Worm (Caenorhabditis elegans) whole organism, mixed stage, embryonic: ENCODE results near the gene C12D5.9.

Experiments used
- M03D4.4 ChIP-seq: sonication (generic microtip); optimal IDR thresholded peaks from 2 replicates; lab custom pipeline; 2017; ENCODE audit warnings: mild to moderate bottlenecking, missing genetic modification characterization, missing compliant biosample characterization
- bed-3 ChIP-seq: fragments of 200-800 bp; sonication (Bioruptor generic); optimal IDR thresholded peaks from 3 replicates; lab custom pipeline; 2018; ENCODE audit warnings: mild to moderate bottlenecking, missing genetic modification characterization, moderate library complexity, missing compliant biosample characterization
- blmp-1 ChIP-seq: fragments of 150-350 bp; optimal IDR thresholded peaks from 2 replicates; lab custom pipeline; 2014; ENCODE audit warnings: missing biosample characterization, missing genetic modification characterization
- ceh-39 ChIP-seq: fragments of 150-350 bp; optimal IDR thresholded peaks from 2 replicates; lab custom pipeline; 2014; ENCODE audit warnings: missing biosample characterization, missing genetic modification characterization
- ceh-43 ChIP-seq: fragments of 200-800 bp; sonication (Bioruptor generic); optimal IDR thresholded peaks from 2 replicates; lab custom pipeline; 2018; ENCODE audit warnings: mild to moderate bottlenecking, missing genetic modification characterization, moderate library complexity, missing compliant biosample characterization
- ceh-83 ChIP-seq: fragments of 200-800 bp; sonication (Bioruptor generic); optimal IDR thresholded peaks from 2 replicates; lab custom pipeline; 2018; ENCODE audit warnings: mild to moderate bottlenecking, missing genetic modification characterization, missing compliant biosample characterization
- ces-1 ChIP-seq: fragments of 150-350 bp; optimal IDR thresholded peaks from 2 replicates; lab custom pipeline; 2014; ENCODE audit warnings: missing biosample characterization, missing genetic modification reagents, missing genetic modification characterization
- cnd-1 ChIP-seq: fragments of 200-800 bp; sonication (Bioruptor generic); optimal IDR thresholded peaks from 2 replicates; lab custom pipeline; 2018; ENCODE audit warnings: mild to moderate bottlenecking, missing genetic modification characterization, missing compliant biosample characterization
- flh-1 ChIP-seq: fragments of 200-800 bp; sonication (Bioruptor generic); optimal IDR thresholded peaks from 2 replicates; lab custom pipeline; 2018; ENCODE audit warnings: mild to moderate bottlenecking, missing genetic modification characterization, moderate library complexity, missing compliant biosample characterization
- ham-2 ChIP-seq: fragments of 200-800 bp; sonication (Bioruptor generic); optimal IDR thresholded peaks from 2 replicates; lab custom pipeline; 2018; ENCODE audit warnings: mild to moderate bottlenecking, missing genetic modification characterization, missing compliant biosample characterization
- hlh-1 ChIP-seq: fragments of 150-350 bp; optimal IDR thresholded peaks from 2 replicates; lab custom pipeline; 2014; ENCODE audit warnings: missing biosample characterization, missing genetic modification reagents, missing genetic modification characterization
- lin-13 ChIP-seq: fragments of 150-350 bp; optimal IDR thresholded peaks from 2 replicates; lab custom pipeline; 2014; ENCODE audit warnings: missing biosample characterization, missing genetic modification characterization
- lsy-2 ChIP-seq: fragments of 150-350 bp; optimal IDR thresholded peaks from 2 replicates; lab custom pipeline; 2014; ENCODE audit warnings: missing biosample characterization, missing genetic modification characterization
- mep-1 ChIP-seq: fragments of 150-350 bp; optimal IDR thresholded peaks from 2 replicates; lab custom pipeline; 2017; ENCODE audit warnings: missing biosample characterization, missing genetic modification reagents, missing genetic modification characterization, inconsistent platforms
- nhr-12 ChIP-seq: fragments of 150-350 bp; optimal IDR thresholded peaks from 2 replicates; lab custom pipeline; 2014; ENCODE audit warnings: missing biosample characterization, missing genetic modification characterization
- nhr-2 ChIP-seq: fragments of 150-350 bp; optimal IDR thresholded peaks from 2 replicates; lab custom pipeline; 2014; ENCODE audit warnings: missing biosample characterization, missing genetic modification characterization
- nhr-28 ChIP-seq: fragments of 150-350 bp; optimal IDR thresholded peaks from 2 replicates; lab custom pipeline; 2014; ENCODE audit warnings: missing biosample characterization, missing genetic modification characterization
- nhr-76 ChIP-seq: sonication (generic microtip); optimal IDR thresholded peaks from 2 replicates; lab custom pipeline; 2017; ENCODE audit warnings: missing biosample characterization, missing genetic modification characterization
- sem-2 ChIP-seq: fragments of 200-800 bp; sonication (Bioruptor generic); optimal IDR thresholded peaks from 2 replicates; lab custom pipeline; 2018; ENCODE audit warnings: mild to moderate bottlenecking, missing genetic modification characterization, missing compliant biosample characterization
- snpc-4 ChIP-seq: fragments of 150-350 bp; optimal IDR thresholded peaks from 2 replicates; lab custom pipeline; 2014; ENCODE audit warnings: missing biosample characterization, missing genetic modification characterization
- sptf-1 ChIP-seq: sonication (generic microtip); optimal IDR thresholded peaks from 2 replicates; lab custom pipeline; 2017; ENCODE audit warnings: mild to moderate bottlenecking, missing genetic modification characterization, moderate library complexity, missing compliant biosample characterization
- unc-120 ChIP-seq: sonication (generic microtip); optimal IDR thresholded peaks from 2 replicates; lab custom pipeline; 2017; ENCODE audit warnings: missing genetic modification characterization, missing compliant biosample characterization; ENCODE audit not compliant: poor library complexity, severe bottlenecking
- unc-39 ChIP-seq: fragments of 150-350 bp; optimal IDR thresholded peaks from 2 replicates; lab custom pipeline; 2014; ENCODE audit warnings: missing biosample characterization, missing genetic modification characterization
- unc-62 ChIP-seq: fragments of 150-350 bp; optimal IDR thresholded peaks from 2 replicates; lab custom pipeline; 2014; ENCODE audit warnings: missing biosample characterization, missing genetic modification reagents, missing genetic modification characterization
- zip-8 ChIP-seq: fragments of 150-350 bp; optimal IDR thresholded peaks from 2 replicates; lab custom pipeline; 2014; ENCODE audit warnings: missing biosample characterization, missing genetic modification characterization
- ztf-11 ChIP-seq: fragments of 150-350 bp; optimal IDR thresholded peaks from 2 replicates; lab custom pipeline; 2014; ENCODE audit warnings: missing biosample characterization, missing genetic modification characterization

C12D5.9 gene

DNA sequence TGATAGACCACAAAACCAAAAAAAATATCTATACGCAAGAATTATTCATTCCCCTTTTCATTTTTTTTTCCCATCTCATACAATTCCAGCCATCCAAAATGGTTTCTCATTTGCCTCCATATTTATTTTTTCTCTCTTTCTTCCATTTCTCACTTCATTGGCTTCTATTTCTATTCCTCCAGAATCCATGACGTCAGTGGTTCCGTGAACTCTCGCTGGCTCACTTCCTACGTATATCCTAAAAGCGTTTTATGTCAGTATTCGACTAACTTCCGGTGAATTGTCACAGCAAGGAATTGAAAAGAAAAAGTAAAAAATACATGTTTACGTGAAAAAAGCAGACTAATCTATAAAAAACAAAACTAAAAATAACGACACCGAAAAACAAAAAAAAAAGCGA is 37.1 kb upstream of the C12D5.9 start:
- TF ChIP-seq nhr-2 (tag; lab: Kevin White, UChicago): no peak

DNA sequence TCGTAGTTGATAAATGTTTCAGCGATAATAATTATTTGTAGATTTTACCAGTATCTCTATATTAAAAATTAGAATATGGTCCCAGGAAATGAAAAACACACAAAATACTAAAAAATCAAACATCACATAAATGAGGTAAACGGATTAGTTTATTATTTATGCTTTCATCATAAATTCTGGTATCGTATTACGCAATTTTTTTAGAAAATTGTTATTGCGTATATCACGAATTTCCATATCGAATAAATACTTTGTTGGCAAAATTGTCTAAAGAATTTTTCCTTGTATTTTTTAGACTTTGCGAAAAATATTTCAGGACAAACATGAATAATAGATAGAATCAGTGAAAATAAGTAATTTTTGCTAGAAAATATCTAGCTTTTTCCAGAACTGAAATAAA is 36.4 kb upstream of the C12D5.9 start:
- TF ChIP-seq nhr-28 (tag; lab: Kevin White, UChicago): no peak
- peak; percentile 68 for TF ChIP-seq zip-8 (tag; lab: Kevin White, UChicago)

DNA sequence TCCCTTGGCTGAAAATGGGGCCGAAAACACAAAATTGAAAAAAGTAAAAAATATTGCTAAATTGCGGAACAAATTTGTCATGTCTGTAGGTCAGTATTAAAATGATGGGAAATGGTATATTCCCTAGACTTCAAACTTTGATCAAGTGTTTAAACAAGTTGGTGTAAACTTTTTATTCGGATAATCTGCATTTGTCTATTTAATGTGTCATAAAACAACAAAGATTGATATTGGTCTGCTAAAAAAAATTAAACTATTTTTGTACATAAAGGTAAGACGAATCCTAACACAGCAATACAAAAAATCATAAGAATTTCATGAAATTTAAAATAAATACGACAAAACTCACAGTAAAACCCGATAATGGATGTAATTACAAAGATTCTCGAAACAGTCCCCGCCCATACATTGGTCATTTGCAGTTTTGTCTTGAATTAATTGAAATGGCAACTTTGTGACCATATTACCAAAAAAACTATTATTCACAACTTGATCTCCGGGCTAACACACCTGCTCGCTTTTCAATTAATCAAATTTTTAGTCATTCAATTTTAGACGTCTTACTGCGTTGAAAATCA is 34.3 kb upstream of the C12D5.9 start, which contains the start of the genes ZK105.6 and ZK105.8:
TSS of gene ZK105.6 (minus strand) at position 101 of the 578 bp plus-strand sequence.
TSS of gene ZK105.8 (plus strand) at position 528 of the 578 bp plus-strand sequence.
- TF ChIP-seq hlh-1 (tag; lab: Kevin White, UChicago) (no peak), ces-1 (GFP tag; lab: Kevin White, UChicago) (peak; percentile 16)

DNA sequence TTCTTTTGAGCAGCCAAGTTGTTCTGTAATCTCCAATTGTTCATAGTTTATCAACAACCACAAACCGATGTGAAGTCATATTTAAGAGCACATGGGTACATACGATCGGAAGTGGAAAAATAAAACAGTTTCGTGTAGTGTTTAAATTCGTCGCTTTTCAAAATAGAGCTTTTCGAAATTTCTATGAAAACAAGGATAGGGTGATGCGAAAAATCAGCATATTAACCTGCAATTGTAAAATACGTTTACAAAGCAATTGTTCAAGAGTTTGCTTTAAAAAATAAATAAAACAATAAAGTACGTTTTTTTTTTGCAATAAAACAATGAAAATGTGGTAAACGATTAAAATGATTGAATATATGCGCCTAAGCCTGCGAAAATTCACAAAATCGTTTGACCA is 32.2 kb upstream of the C12D5.9 start, which contains the start of gene ZK105.14:
TSS of gene ZK105.14 (minus strand) at position 101 of the 400 bp plus-strand sequence.
- TF ChIP-seq blmp-1 (tag; lab: Kevin White, UChicago) (no peak), nhr-2 (tag; lab: Kevin White, UChicago) (no peak), flh-1 (GFP tag; lab: Kevin White, UChicago) (no peak), ham-2 (GFP tag; lab: Kevin White, UChicago) (no peak), sem-2 (no peak), ceh-83 (no peak), zip-8 (tag; lab: Kevin White, UChicago) (no peak), mep-1 (tag; lab: Kevin White, UChicago) (no peak), M03D4.4 (no peak), nhr-28 (tag; lab: Kevin White, UChicago) (no peak), cnd-1 (tag; lab: Kevin White, UChicago) (no peak), lsy-2 (tag; lab: Kevin White, UChicago) (no peak), sptf-1 (tag; lab: Kevin White, UChicago) (no peak)

DNA sequence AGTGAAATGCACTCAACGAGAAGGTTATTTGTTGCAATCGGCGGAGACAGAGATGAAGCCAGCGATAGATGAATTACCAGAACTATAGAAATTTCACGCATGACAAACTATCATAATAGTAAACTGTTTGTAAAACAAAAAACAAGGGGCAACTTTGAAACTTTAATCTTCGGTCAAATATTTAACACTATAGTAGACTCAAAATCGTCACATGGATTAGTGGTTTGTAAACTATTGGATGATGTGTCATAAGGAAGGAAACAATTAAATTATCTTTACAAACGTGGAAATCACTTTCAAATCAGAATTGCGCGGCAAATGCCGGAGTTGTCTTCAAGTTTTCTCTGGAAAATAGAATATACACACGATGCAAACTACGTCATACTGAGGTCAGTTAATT is 27.8 kb upstream of the C12D5.9 start, which contains the start of gene ZK105.5:
TSS of gene ZK105.5 (minus strand) at position 101 of the 400 bp plus-strand sequence.
- no peak for TF ChIP-seq ces-1 (GFP tag; lab: Kevin White, UChicago)

DNA sequence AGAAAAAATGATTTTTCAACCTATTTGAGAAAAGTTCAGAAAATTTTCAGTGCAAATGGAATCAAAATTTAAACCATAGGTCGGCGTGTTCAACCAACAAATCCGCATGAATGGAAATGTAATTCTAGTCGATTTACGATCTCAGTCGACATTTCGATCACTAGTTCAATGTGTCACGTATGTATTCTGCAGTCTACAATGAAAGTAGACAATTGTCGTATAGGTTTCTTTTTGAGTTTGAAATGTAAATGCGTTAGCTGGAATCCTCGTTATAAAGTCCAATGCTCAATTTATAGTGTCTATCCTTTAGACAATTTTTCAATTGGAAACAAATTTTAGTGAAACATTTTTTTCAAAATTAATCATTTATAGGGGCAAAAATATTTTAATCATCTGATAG is 26.2 kb upstream of the C12D5.9 start, which contains the start of gene ZK105.12:
TSS of gene ZK105.12 (minus strand) at position 101 of the 400 bp plus-strand sequence.
- TF ChIP-seq nhr-2 (tag; lab: Kevin White, UChicago): no peak
- no peak for TF ChIP-seq bed-3 (GFP tag; lab: Kevin White, UChicago)
- TF ChIP-seq unc-120 (tag; lab: Kevin White, UChicago): no peak
- TF ChIP-seq ztf-11 (tag; lab: Kevin White, UChicago): no peak
- no peak for TF ChIP-seq lsy-2 (tag; lab: Kevin White, UChicago)
- no peak for TF ChIP-seq sptf-1 (tag; lab: Kevin White, UChicago)
- TF ChIP-seq nhr-12 (tag; lab: Kevin White, UChicago): no peak
- no peak for TF ChIP-seq hlh-1 (tag; lab: Kevin White, UChicago)
- TF ChIP-seq cnd-1 (tag; lab: Kevin White, UChicago): no peak
- no peak for TF ChIP-seq ceh-39
- no peak for TF ChIP-seq mep-1 (tag; lab: Kevin White, UChicago)

DNA sequence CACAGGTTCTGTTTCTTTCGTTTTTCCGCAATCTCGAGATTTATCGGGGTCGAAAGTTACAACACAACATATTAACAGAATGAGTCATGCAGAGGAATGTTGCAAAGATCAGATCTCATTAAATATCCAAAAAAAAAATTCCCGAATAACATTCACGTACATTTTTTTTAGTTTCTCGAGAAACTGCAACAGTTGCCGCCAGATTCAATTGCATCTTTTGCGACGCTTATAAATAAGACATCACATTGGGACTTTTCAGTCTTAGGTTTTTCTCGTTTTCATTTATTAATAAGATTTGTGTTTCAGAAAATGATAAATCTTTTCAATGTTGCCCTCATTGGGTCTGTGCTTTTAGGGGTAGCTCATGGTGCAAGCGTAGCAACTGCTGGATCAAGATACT is 23.9 kb upstream of the C12D5.9 start, which contains the start of gene ZK105.1:
TSS of gene ZK105.1 (plus strand) at position 301 of the 400 bp plus-strand sequence.
- no peak for TF ChIP-seq nhr-28 (tag; lab: Kevin White, UChicago)
- TF ChIP-seq flh-1 (GFP tag; lab: Kevin White, UChicago): no peak
- no peak for TF ChIP-seq hlh-1 (tag; lab: Kevin White, UChicago)
- no peak for TF ChIP-seq sem-2
- no peak for TF ChIP-seq snpc-4 (tag; lab: Kevin White, UChicago)
- no peak for TF ChIP-seq unc-39
- no peak for TF ChIP-seq unc-120 (tag; lab: Kevin White, UChicago)
- TF ChIP-seq ceh-43: no peak
- no peak for TF ChIP-seq unc-62

DNA sequence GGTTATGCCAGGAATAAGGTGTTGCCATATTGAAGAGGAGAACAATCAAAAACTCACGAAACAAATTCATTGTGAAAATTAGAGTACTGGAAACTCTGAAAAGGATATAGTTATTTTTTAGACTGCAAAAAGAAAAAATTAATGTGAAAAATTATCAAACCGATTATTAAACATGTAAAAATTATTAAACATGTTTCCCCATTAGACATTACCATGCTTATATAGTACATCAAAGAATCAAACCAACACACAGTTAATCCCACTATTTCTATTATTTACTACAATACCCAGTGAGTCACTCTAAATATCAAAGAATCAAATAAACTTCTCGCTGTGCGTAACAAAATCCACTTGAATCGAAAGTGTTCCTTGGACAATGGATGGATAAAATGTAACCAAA is 23.3 kb upstream of the C12D5.9 start, which contains the start of gene ZK105.13:
TSS of gene ZK105.13 (minus strand) at position 101 of the 400 bp plus-strand sequence.
- TF ChIP-seq ham-2 (GFP tag; lab: Kevin White, UChicago): no peak
- no peak for TF ChIP-seq unc-62
- no peak for TF ChIP-seq unc-39
- no peak for TF ChIP-seq blmp-1 (tag; lab: Kevin White, UChicago)
- no peak for TF ChIP-seq unc-120 (tag; lab: Kevin White, UChicago)
- TF ChIP-seq hlh-1 (tag; lab: Kevin White, UChicago): no peak
- TF ChIP-seq nhr-12 (tag; lab: Kevin White, UChicago): no peak
- no peak for TF ChIP-seq lin-13
- no peak for TF ChIP-seq nhr-76 (tag; lab: Kevin White, UChicago)
- TF ChIP-seq ceh-83: no peak
